Fruit fly (Drosophila melanogaster): ENCODE results near the gene CG9471.

Gene CG9471

DNA sequence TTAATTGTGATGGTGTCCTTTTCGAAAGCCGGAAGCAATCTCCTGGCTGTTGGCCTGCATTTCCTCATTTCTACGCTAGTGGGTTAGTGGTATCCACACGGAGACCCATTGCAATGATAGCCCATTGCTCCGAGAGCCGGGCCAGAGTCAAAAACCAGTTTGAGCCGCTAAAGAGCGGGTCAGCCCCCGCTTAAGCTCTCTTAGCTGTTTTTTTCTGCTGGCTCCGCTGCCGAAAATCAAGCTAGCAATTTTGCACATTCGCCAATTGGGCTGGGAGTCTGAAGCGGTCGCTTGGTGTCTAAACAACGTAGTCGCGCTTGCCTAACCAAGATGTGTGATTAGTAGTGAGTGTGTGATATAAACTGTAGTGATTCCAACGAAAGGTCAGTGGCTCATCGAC lies 8.4 kb upstream of the CG9471 start, which contains the start of gene CG12947:
Gene CG12947 (plus strand): TSS at position 301 of the 400 bp plus-strand sequence.
- TF ChIP-seq CG17801 (GFP tag; optimal IDR thresholded peaks at IDR 0.05; ENCODE audit: partially characterized antibody) = no peak

DNA sequence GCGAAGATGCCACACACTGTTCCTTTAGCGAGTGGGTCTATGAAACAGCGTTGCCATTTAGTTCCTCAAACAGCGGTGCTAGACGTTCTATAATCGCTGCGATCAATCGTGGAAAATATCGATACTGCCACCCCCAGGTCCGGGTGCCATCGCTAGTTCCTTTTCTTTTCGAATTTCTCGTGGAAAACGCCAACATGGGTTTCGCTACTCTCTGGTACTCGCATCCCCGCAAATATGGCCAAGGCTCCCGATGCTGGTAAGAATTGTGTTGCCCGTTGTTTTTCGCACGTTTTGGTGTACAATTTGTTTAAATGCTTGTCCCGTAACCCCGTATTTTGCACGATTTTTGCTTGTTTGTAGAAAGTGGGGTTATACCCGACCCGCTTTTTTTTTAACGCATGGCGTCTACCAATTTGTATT lies 6.6 kb upstream of the CG9471 start, which contains the start of gene RpS29:
Gene RpS29 (plus strand): TSS at position 102 of the 420 bp plus-strand sequence.
- peak; percentile 81 for TF ChIP-seq CG17801 (GFP tag; optimal IDR thresholded peaks at IDR 0.05; ENCODE audit: partially characterized antibody)

dm6 chr3R:9774821-9775220 lies 3.5 kb upstream of the CG9471 start, which contains the start of gene topi:
TSS of gene topi (plus strand) at chr3R:9775121.
- TF ChIP-seq CG17801 (GFP tag; optimal IDR thresholded peaks at IDR 0.05; ENCODE audit: partially characterized antibody) = no peak

DNA sequence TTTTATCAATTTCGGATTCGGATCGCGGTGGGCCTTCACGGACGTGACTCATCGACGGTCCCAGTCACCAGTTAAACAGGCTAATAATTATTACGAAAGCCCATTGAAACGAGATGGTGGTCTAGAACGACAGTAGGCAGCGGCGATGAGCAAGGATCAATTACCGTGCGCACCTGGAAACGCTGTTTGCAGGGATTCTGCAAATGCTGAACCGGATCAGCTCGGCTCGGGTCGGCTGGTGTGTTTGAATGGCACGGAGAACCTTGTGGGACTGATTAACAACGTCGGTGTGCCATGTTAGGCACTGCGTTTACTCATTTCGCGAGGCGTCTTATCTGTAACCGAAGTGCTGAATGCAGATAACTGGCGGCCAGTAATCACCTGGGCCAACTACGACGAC lies 2.8 kb upstream of the CG9471 start, which contains the start of gene Whamy:
Gene Whamy (minus strand): TSS at position 273 of the 400 bp plus-strand sequence.
- TF ChIP-seq CG17801 (GFP tag; optimal IDR thresholded peaks at IDR 0.05; ENCODE audit: partially characterized antibody) = no peak

DNA sequence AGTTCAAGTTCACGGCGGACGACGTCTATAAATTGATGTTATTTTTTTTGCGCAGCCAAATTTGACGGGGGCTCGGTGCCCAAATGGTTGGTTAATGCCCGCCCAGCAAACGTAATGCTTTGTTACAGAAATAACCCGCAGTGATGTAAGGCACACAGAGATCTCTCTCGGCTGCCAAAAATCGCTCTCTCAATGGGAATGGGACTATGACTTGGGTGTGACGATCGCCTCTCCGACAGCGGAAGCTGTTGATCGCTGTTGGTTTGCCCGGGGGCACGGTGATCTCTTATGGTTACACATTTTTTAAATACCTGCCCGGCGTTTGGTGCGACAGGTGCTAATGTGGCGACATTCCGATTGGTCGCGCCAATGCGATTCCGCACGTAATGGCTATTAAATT lies 1.2 kb downstream of the CG9471 start:
- no peak for TF ChIP-seq CG17801 (GFP tag; optimal IDR thresholded peaks at IDR 0.05; ENCODE audit: partially characterized antibody)

- no peak for TF ChIP-seq CG17801 (GFP tag; optimal IDR thresholded peaks at IDR 0.05; ENCODE audit: partially characterized antibody)
These were observed 2.5 kb downstream of the CG9471 start, which contains the start of gene MED6 for dm6 chr3R:9768884-9769283. TSS of gene MED6 (minus strand) at chr3R:9768984.

dm6 chr3R:9767620-9768592 lies 3.4 kb downstream of the CG9471 start, which contains the start of gene Naa80:
TSS of gene Naa80 (plus strand) at chr3R:9767834.
- peak; percentile 29 for TF ChIP-seq CG17801 (GFP tag; optimal IDR thresholded peaks at IDR 0.05; ENCODE audit: partially characterized antibody)

DNA sequence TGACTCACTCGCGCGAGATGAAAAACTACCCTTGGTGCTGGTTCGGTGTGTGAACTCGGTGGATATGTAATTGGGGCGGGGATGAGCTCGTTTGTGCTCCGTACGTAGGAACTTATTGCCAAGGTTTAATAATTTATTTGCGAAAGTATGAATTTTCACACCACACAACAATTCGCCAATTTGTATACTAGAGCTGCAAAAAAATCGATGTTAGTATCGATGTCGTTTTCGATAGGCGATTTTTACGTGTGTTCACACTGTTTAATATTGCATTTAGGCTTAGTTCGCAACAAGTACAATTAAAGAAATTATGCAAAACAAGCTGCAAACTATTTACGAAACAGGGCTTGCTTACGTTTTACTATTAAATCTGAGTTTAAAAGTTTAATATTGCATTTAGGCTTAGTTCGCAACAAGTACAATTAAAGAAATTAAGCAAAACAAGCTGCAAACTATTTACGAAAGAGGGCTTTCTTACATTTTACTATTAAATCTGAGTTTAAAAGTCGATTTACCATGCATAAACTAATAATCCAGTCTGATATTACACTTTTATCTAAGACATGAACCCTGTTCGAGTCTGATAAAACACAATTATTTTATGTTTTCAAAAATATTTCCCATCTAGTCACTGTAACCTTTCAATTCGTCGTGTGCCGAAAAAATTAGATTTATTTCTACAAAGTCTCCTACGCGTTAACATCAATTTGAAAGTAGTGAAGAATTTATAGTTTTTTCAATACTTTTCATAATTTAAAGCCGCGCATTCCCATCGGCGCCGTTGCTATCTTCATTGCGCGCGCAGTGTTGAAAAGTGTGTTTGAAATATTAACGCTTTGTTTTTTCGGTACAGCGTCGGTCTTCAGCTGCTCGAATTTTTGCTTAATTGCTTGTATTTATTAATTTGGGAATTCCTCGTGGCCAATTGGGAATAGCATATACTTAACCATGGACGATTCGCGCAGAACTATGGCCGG lies 8.1 kb downstream of the CG9471 start, which contains the start of the genes Snap24 and CG8478:
Gene Snap24 (minus strand): TSS at position 196 of the 977 bp plus-strand sequence.
Gene CG8478 (plus strand): TSS at position 696 of the 977 bp plus-strand sequence.
- TF ChIP-seq CG17801 (GFP tag; optimal IDR thresholded peaks at IDR 0.05; ENCODE audit: partially characterized antibody) = no peak

DNA sequence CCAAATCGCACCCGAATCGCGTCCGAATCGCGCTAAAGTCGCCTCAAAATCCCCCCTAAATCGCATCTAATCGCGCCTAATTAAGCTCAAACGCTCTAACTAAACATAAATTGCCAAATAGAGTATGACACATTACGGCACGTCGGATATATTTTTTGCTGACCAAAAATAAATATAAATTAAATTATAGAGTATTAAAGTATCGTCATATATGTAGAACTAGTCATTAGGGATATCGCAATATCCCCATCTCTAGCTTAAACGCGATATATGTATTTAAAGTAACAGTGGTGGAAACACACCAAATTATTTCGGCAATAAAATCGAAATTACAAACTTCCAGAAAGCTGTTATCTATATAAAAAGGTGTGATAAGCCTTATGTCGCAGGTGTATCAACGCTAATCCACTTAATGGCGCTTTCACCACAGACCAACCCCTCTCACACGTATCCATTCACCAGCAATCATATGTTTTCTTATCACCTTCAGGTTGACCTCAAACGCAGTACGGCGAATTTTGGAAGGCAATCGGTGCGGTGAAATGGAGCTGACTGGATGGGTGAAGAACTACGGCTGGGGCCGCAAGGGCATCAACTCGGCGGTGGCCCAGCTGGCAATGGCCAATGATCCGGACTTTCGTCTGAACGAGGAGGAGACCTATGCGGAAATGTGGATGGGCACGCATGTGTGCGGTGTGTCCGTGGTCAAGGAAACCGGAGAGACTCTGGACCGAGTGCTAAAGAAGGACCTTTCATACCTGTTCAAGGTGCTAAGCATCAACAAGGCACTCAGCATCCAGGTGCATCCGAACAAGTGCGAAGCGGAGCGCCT lies 11.8 kb downstream of the CG9471 start, which contains the start of gene Mpi:
Gene Mpi (plus strand): TSS at position 263 of the 832 bp plus-strand sequence.
- TF ChIP-seq CG17801 (GFP tag; optimal IDR thresholded peaks at IDR 0.05; ENCODE audit: partially characterized antibody) = peak; percentile 72

dm6 chr3R:9756187-9756586 lies 15.2 kb downstream of the CG9471 start, which contains the start of the genes Alg12 and Rpt3R:
TSS of gene Alg12 (plus strand) at chr3R:9756491.
TSS of gene Rpt3R (minus strand) at chr3R:9756510.
- TF ChIP-seq CG17801 (GFP tag; optimal IDR thresholded peaks at IDR 0.05; ENCODE audit: partially characterized antibody) = no peak

DNA sequence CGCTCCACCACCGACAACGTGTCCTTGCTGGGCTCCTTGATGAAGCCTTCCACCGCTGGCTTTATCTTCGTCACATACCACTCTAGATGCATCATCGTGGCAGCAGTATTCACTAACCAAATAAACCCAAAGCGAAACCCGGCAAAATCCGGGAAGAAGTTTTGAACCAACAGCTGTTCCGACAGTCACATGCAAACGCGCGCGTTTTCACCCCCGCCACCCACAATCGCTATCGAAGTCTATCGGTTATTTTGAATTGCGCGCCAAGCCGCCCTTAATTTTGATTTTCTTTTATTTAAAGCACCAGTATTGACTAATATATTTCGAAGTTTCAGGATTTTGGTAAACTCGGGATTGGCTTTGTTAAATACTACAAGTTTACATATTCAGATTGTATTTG lies 16.9 kb downstream of the CG9471 start, which contains the start of gene Tti1:
Gene Tti1 (minus strand): TSS at position 200 of the 400 bp plus-strand sequence.
- no peak for TF ChIP-seq CG17801 (GFP tag; optimal IDR thresholded peaks at IDR 0.05; ENCODE audit: partially characterized antibody)

DNA sequence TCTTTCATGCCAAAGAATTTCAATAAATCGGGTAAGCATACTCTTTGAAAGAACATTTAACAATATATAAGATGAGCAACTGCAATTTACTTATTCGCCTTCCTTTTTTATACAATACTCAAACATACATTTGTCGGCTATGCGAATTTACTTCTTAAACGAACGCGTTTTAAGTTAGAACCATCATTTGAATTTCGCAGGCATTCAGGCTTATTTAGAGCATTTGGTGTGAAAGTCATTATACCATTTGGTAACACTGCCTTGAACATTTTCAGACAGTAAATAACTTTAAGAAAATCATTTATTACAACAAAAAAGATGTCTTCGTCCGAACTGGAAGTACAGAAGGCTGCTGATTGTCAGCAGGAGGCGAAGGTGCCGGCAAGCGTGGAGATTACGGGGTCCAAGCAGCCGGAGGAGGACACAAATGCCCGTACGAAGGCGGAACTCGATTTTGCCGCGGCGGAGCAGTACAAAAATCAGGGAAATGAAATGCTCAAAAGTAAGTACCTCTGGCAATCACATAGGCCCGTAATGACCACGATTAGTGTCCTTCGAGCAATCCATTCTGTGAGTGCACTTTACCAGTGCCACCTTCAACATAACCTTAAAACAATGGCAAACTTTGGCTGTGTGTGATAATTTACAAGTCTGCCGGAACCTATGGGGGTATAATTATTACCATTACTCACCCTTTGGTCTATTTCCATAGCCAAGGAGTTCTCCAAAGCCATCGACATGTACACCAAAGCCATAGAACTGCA lies 23.3 kb downstream of the CG9471 start:
- no peak for TF ChIP-seq CG17801 (GFP tag; optimal IDR thresholded peaks at IDR 0.05; ENCODE audit: partially characterized antibody)

DNA sequence ATGACTTTTGCATAAGTTTGCCTTT lies 23.7 kb downstream of the CG9471 start, which contains the start of gene PpD3:
Gene PpD3 (plus strand): TSS at position 1 of the 25 bp plus-strand sequence.
- no peak for TF ChIP-seq CG17801 (GFP tag; optimal IDR thresholded peaks at IDR 0.05; ENCODE audit: partially characterized antibody)

Measured in ovary, adult (tissue).